Worm (Caenorhabditis elegans) whole organism, mixed stage, embryonic: ENCODE data around the gene dyf-7.

Source experiments
- M03D4.4 ChIP-seq: sonication (generic microtip); optimal IDR thresholded peaks from 2 replicates; lab custom pipeline; 2017; ENCODE audit warnings: mild to moderate bottlenecking, missing genetic modification characterization, missing compliant biosample characterization
- bed-3 ChIP-seq: fragments of 200-800 bp; sonication (Bioruptor generic); optimal IDR thresholded peaks from 3 replicates; lab custom pipeline; 2018; ENCODE audit warnings: mild to moderate bottlenecking, missing genetic modification characterization, moderate library complexity, missing compliant biosample characterization
- ceh-39 ChIP-seq: fragments of 150-350 bp; optimal IDR thresholded peaks from 2 replicates; lab custom pipeline; 2014; ENCODE audit warnings: missing biosample characterization, missing genetic modification characterization
- ceh-43 ChIP-seq: fragments of 200-800 bp; sonication (Bioruptor generic); optimal IDR thresholded peaks from 2 replicates; lab custom pipeline; 2018; ENCODE audit warnings: mild to moderate bottlenecking, missing genetic modification characterization, moderate library complexity, missing compliant biosample characterization
- ceh-83 ChIP-seq: fragments of 200-800 bp; sonication (Bioruptor generic); optimal IDR thresholded peaks from 2 replicates; lab custom pipeline; 2018; ENCODE audit warnings: mild to moderate bottlenecking, missing genetic modification characterization, missing compliant biosample characterization
- ces-1 ChIP-seq: fragments of 150-350 bp; optimal IDR thresholded peaks from 2 replicates; lab custom pipeline; 2014; ENCODE audit warnings: missing biosample characterization, missing genetic modification reagents, missing genetic modification characterization
- cnd-1 ChIP-seq: fragments of 200-800 bp; sonication (Bioruptor generic); optimal IDR thresholded peaks from 2 replicates; lab custom pipeline; 2018; ENCODE audit warnings: mild to moderate bottlenecking, missing genetic modification characterization, missing compliant biosample characterization
- drap-1 ChIP-seq: fragments of 200-800 bp; sonication (Bioruptor generic); optimal IDR thresholded peaks from 3 replicates; lab custom pipeline; 2018; ENCODE audit warnings: mild to moderate bottlenecking, missing genetic modification characterization, missing compliant biosample characterization
- flh-1 ChIP-seq: fragments of 200-800 bp; sonication (Bioruptor generic); optimal IDR thresholded peaks from 2 replicates; lab custom pipeline; 2018; ENCODE audit warnings: mild to moderate bottlenecking, missing genetic modification characterization, moderate library complexity, missing compliant biosample characterization
- ham-2 ChIP-seq: fragments of 200-800 bp; sonication (Bioruptor generic); optimal IDR thresholded peaks from 2 replicates; lab custom pipeline; 2018; ENCODE audit warnings: mild to moderate bottlenecking, missing genetic modification characterization, missing compliant biosample characterization
- lin-13 ChIP-seq: fragments of 150-350 bp; optimal IDR thresholded peaks from 2 replicates; lab custom pipeline; 2014; ENCODE audit warnings: missing biosample characterization, missing genetic modification characterization
- lin-32 ChIP-seq: fragments of 200-800 bp; sonication (Bioruptor generic); optimal IDR thresholded peaks from 2 replicates; lab custom pipeline; 2018; ENCODE audit warnings: mild to moderate bottlenecking, missing genetic modification characterization, missing compliant biosample characterization
- lsy-2 ChIP-seq: fragments of 150-350 bp; optimal IDR thresholded peaks from 2 replicates; lab custom pipeline; 2014; ENCODE audit warnings: missing biosample characterization, missing genetic modification characterization
- mab-5 ChIP-seq: fragments of 150-350 bp; optimal IDR thresholded peaks from 2 replicates; lab custom pipeline; 2014; ENCODE audit warnings: missing biosample characterization, missing genetic modification characterization
- mep-1 ChIP-seq: fragments of 150-350 bp; optimal IDR thresholded peaks from 2 replicates; lab custom pipeline; 2017; ENCODE audit warnings: missing biosample characterization, missing genetic modification reagents, missing genetic modification characterization, inconsistent platforms
- mls-2 ChIP-seq: sonication (generic microtip); optimal IDR thresholded peaks from 2 replicates; lab custom pipeline; 2016; ENCODE audit warnings: mild to moderate bottlenecking, missing genetic modification characterization, moderate library complexity, missing compliant biosample characterization
- nhr-12 ChIP-seq: fragments of 150-350 bp; optimal IDR thresholded peaks from 2 replicates; lab custom pipeline; 2014; ENCODE audit warnings: missing biosample characterization, missing genetic modification characterization
- nhr-2 ChIP-seq: fragments of 150-350 bp; optimal IDR thresholded peaks from 2 replicates; lab custom pipeline; 2014; ENCODE audit warnings: missing biosample characterization, missing genetic modification characterization
- nhr-237 ChIP-seq: fragments of 150-350 bp; optimal IDR thresholded peaks from 2 replicates; lab custom pipeline; 2014; ENCODE audit warnings: missing biosample characterization, missing genetic modification characterization
- nhr-28 ChIP-seq: fragments of 150-350 bp; optimal IDR thresholded peaks from 2 replicates; lab custom pipeline; 2014; ENCODE audit warnings: missing biosample characterization, missing genetic modification characterization
- pha-4 ChIP-seq: fragments of 150-350 bp; optimal IDR thresholded peaks from 2 replicates; lab custom pipeline; 2018; ENCODE audit warnings: missing biosample characterization, missing genetic modification reagents, missing genetic modification characterization
- snpc-4 ChIP-seq: fragments of 150-350 bp; optimal IDR thresholded peaks from 2 replicates; lab custom pipeline; 2014; ENCODE audit warnings: missing biosample characterization, missing genetic modification characterization
- sptf-1 ChIP-seq: sonication (generic microtip); optimal IDR thresholded peaks from 2 replicates; lab custom pipeline; 2017; ENCODE audit warnings: mild to moderate bottlenecking, missing genetic modification characterization, moderate library complexity, missing compliant biosample characterization
- tbx-8 ChIP-seq: fragments of 200-800 bp; sonication (Bioruptor generic); optimal IDR thresholded peaks from 2 replicates; lab custom pipeline; 2018; ENCODE audit warnings: mild to moderate bottlenecking, missing genetic modification characterization, moderate library complexity, missing compliant biosample characterization
- unc-120 ChIP-seq: sonication (generic microtip); optimal IDR thresholded peaks from 2 replicates; lab custom pipeline; 2017; ENCODE audit warnings: missing genetic modification characterization, missing compliant biosample characterization; ENCODE audit not compliant: poor library complexity, severe bottlenecking
- unc-39 ChIP-seq: fragments of 150-350 bp; optimal IDR thresholded peaks from 2 replicates; lab custom pipeline; 2014; ENCODE audit warnings: missing biosample characterization, missing genetic modification characterization
- unc-62 ChIP-seq: fragments of 150-350 bp; optimal IDR thresholded peaks from 2 replicates; lab custom pipeline; 2014; ENCODE audit warnings: missing biosample characterization, missing genetic modification reagents, missing genetic modification characterization
- zip-8 ChIP-seq: fragments of 150-350 bp; optimal IDR thresholded peaks from 2 replicates; lab custom pipeline; 2014; ENCODE audit warnings: missing biosample characterization, missing genetic modification characterization
- ztf-11 ChIP-seq: fragments of 150-350 bp; optimal IDR thresholded peaks from 2 replicates; lab custom pipeline; 2014; ENCODE audit warnings: missing biosample characterization, missing genetic modification characterization

The dyf-7 gene

DNA sequence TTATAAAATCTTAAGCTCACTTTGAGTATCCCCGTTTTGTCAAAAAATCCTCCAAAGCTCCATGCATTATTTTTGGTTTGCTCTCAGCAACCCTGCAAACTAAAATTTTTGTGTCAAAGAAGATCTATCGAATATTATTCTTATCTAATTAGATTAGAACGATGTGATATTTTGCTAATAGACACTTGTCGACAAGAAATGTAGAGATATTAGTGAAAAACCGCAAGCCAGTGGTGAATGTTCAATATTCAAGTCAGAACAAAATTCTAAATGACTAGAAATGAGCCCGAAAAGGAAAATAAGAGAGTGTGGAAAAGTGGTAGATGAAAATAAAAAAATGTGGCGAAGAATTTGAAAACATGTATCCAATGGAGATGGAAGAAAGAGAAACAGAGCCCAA lies 23.7 kb upstream of the dyf-7 start, which contains the start of gene C43C3.4:
C43C3.4 (minus strand) TSS at position 101 of the 400 bp plus-strand sequence.
- TF ChIP-seq nhr-237 (tag; lab: Kevin White, UChicago) (no peak), flh-1 (no peak), snpc-4 (no peak), nhr-2 (tag; lab: Kevin White, UChicago) (no peak), mep-1 (tag; lab: Kevin White, UChicago) (no peak), mls-2 (tag; lab: Kevin White, UChicago) (no peak)

DNA sequence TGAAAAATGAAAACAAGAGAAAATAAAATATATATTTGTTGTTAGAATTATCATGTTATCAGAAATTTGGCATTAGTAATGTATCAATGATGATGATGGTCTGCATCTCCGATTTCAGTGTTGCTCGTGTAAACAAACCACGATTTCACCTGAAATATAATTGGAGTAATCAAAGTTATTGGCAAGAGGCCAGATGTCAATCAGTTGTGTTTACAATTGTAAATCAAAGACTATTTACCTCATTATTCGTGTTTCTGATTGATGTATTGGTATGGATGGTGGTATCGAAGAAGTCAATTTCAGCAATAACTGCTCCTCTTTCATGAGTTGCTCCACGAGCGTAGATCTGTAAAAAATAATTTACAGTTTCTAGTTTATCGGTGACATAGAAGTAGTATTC lies 22.4 kb upstream of the dyf-7 start:
- TF ChIP-seq mep-1 (tag; lab: Kevin White, UChicago) (no peak), unc-39 (tag; lab: Kevin White, UChicago) (no peak), snpc-4 (no peak), ceh-39 (tag; lab: Kevin White, UChicago) (no peak), pha-4 (tag; lab: Kevin White, UChicago) (no peak), ham-2 (GFP tag; lab: Kevin White, UChicago) (no peak)
- TF ChIP-seq, all 35 proteins: peak for 0

DNA sequence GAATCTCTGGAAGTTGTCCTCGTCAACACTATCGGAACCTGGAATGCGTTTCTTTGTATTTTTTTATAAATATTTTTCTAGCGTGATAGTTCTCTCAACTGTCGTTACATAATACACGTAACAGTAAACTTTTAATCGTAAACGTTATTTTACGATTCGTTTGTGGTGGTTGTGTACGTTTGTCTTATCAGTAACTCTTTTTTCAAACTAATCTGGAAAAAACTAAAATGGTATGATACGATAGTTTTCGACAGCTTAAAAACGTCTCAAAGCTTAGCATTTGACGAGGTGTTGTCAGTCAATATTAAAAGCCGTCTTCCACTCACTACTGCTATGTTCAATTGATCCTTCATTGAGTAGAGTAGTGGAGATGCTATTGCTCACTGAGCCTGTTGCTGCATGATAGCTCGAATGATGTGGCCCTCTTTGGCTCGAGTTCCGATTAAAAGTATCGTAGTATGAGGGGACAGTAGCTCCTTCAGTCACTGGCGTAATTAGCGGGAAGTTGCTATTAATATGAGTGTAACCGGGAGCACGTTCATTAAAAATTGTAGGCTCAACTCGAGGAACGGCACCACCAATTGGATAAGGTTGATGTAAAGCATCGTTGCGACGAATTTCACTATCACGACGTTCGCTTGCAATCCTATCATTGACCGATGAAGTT lies 21.5 kb upstream of the dyf-7 start:
- no peak for TF ChIP-seq tbx-8 (GFP tag; lab: Kevin White, UChicago)
- TF ChIP-seq nhr-12 (tag; lab: Kevin White, UChicago): no peak
- no peak for TF ChIP-seq ham-2 (GFP tag; lab: Kevin White, UChicago)
- TF ChIP-seq cnd-1 (tag; lab: Kevin White, UChicago): no peak
- no peak for TF ChIP-seq mep-1 (tag; lab: Kevin White, UChicago)
- TF ChIP-seq nhr-28 (tag; lab: Kevin White, UChicago): no peak
- TF ChIP-seq ceh-39 (tag; lab: Kevin White, UChicago): no peak
- no peak for TF ChIP-seq ceh-43
- no peak for TF ChIP-seq lsy-2 (tag; lab: Kevin White, UChicago)
- TF ChIP-seq bed-3 (GFP tag; lab: Kevin White, UChicago): no peak
- TF ChIP-seq ceh-83 (GFP tag; lab: Kevin White, UChicago): no peak
- TF ChIP-seq M03D4.4 (tag; lab: Kevin White, UChicago): no peak

DNA sequence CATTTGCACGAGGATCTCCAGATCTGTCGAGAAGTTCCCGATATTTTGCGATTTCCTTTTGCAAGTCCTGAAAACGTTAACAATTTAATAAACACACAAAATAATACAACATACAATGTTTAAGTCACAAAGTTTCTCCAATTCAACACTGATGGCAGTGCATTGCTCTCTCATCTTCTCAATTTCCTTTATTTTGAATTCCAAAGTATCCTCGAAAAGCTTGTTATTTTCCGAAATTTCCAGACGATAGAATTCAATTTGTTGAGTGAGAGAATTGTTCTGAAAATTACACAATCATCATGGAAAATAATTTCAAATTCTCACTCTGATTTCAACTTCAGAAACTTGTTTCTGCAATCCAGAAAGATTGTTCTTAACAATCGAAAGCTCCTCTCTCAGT lies 20.5 kb upstream of the dyf-7 start:
- no peak for TF ChIP-seq cnd-1 (tag; lab: Kevin White, UChicago)
- no peak for TF ChIP-seq drap-1 (GFP tag; lab: Kevin White, UChicago)
- no peak for TF ChIP-seq ceh-83 (GFP tag; lab: Kevin White, UChicago)
- no peak for TF ChIP-seq ceh-39 (tag; lab: Kevin White, UChicago)
- no peak for TF ChIP-seq unc-39 (tag; lab: Kevin White, UChicago)
- TF ChIP-seq mab-5 (tag; lab: Kevin White, UChicago): no peak
- TF ChIP-seq mep-1 (tag; lab: Kevin White, UChicago): no peak
- TF ChIP-seq tbx-8 (GFP tag; lab: Kevin White, UChicago): no peak
- no peak for TF ChIP-seq snpc-4
- no peak for TF ChIP-seq zip-8 (tag; lab: Kevin White, UChicago)
- no peak for TF ChIP-seq unc-62 (GFP tag; lab: Kevin White, UChicago)
- TF ChIP-seq lsy-2 (tag; lab: Kevin White, UChicago): no peak
- no peak for TF ChIP-seq nhr-2 (tag; lab: Kevin White, UChicago)

DNA sequence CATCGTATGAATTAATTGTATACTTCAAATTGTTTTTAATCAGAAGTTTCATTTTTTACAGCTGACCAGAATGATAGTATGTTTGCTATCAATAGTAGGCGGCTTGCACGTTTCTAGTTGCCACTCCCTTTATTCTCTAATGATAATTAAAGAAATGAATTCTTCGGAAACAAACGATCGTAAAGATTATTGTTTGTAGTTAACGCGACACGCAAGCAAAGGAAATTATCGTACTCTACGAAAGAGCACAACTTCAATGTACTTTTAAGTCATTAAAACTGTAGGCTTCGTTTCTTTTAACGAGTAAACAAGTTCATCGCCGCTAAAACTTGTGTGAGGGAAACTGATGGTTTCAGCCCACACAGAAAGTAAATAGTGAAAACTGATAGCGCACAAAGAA lies 19.0 kb upstream of the dyf-7 start:
- TF ChIP-seq drap-1 (GFP tag; lab: Kevin White, UChicago): no peak
- TF ChIP-seq lin-13 (tag; lab: Kevin White, UChicago): no peak
- no peak for TF ChIP-seq ztf-11 (tag; lab: Kevin White, UChicago)
- no peak for TF ChIP-seq bed-3 (GFP tag; lab: Kevin White, UChicago)
- no peak for TF ChIP-seq cnd-1 (tag; lab: Kevin White, UChicago)
- no peak for TF ChIP-seq nhr-28 (tag; lab: Kevin White, UChicago)
- TF ChIP-seq mls-2 (tag; lab: Kevin White, UChicago): no peak
- no peak for TF ChIP-seq unc-39 (tag; lab: Kevin White, UChicago)
- TF ChIP-seq tbx-8 (GFP tag; lab: Kevin White, UChicago): no peak
- no peak for TF ChIP-seq lsy-2 (tag; lab: Kevin White, UChicago)
- no peak for TF ChIP-seq mep-1 (tag; lab: Kevin White, UChicago)
- no peak for TF ChIP-seq ces-1 (GFP tag; lab: Kevin White, UChicago)
- no peak for TF ChIP-seq ceh-83 (GFP tag; lab: Kevin White, UChicago)
- no peak for TF ChIP-seq pha-4 (tag; lab: Kevin White, UChicago)
- no peak for TF ChIP-seq lin-32
- TF ChIP-seq sptf-1 (tag; lab: Kevin White, UChicago): no peak
- no peak for TF ChIP-seq unc-120
